Fruit fly (Drosophila melanogaster) Kc167 (cell line): ENCODE measurements around the gene CG4793.

Source experiments
- Myc ChIP-seq: fragments of >200 bp; optimal IDR thresholded peaks from 2 replicates; lab custom pipeline; 2017; ENCODE audit warnings: missing external identifiers
- Sin3A ChIP-seq: fragments of >200 bp; optimal IDR thresholded peaks from 2 replicates; lab custom pipeline; 2018; ENCODE audit warnings: missing external identifiers
- h ChIP-seq: fragments of >200 bp; optimal IDR thresholded peaks from 3 replicates; lab custom pipeline; 2018; ENCODE audit warnings: missing external identifiers
- insv ChIP-seq: fragments of >200 bp; optimal IDR thresholded peaks from 3 replicates; lab custom pipeline; 2018; ENCODE audit warnings: missing external identifiers
- psq ChIP-seq: fragments of >200 bp; optimal IDR thresholded peaks from 2 replicates; lab custom pipeline; 2017; ENCODE audit warnings: missing external identifiers
- ttk ChIP-seq: sonication (Bioruptor generic); optimal IDR thresholded peaks from 2 replicates; lab custom pipeline; 2017; ENCODE audit warnings: missing external identifiers

CG4793 gene

DNA sequence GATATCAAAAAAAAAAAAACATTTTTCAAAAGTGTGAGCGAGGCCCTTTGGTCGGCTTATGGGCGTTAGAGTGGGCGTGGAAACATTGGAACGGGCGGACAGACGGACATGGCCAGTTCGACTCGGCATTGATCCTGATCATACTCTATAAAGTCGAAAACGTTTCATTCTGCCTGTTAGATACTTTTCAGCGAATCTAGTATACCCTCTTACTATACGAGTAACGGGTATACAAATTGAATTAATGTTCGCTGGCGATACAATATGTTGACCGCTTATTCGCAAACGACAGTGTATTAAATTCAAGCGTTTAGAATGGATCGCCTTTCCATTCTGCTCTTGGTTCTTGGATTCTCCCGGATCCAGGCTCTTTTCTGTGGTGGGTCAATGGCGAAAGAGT, at the start of gene CG4793:
TSS of gene CG4793 (plus strand) at position 301 of the 400 bp plus-strand sequence.
- TF ChIP-seq psq (lab: Kevin White, UChicago) (no peak), Sin3A (lab: Kevin White, UChicago) (no peak), h (lab: Kevin White, UChicago) (no peak), insv (lab: Kevin White, UChicago) (no peak), ttk (no peak), Myc (no peak)

DNA sequence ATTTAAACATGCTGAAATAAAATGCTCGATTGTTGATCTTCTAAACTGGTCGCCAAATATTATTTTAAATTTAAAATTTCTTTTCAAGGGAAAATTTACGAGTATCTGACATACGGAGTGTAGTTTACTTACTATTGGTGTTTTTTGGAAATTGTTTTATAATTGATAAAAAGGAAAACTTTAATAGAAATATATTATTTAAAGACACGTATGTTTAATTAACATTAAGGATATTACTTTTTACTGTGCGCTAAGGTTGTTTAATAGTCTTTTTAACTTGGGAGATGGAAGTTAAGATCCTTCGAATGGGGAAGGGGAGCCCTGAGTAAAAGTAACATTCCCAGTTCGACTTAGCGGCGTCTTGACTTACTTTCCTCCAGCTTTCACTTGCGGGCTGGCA, 43.1 kb upstream of the CG4793 start, which contains the start of gene CG7653:
TSS of gene CG7653 (minus strand) at position 101 of the 400 bp plus-strand sequence.
- TF ChIP-seq psq (lab: Kevin White, UChicago) (no peak), Sin3A (lab: Kevin White, UChicago) (no peak), Myc (no peak), ttk (no peak), h (lab: Kevin White, UChicago) (no peak), insv (lab: Kevin White, UChicago) (no peak)

DNA sequence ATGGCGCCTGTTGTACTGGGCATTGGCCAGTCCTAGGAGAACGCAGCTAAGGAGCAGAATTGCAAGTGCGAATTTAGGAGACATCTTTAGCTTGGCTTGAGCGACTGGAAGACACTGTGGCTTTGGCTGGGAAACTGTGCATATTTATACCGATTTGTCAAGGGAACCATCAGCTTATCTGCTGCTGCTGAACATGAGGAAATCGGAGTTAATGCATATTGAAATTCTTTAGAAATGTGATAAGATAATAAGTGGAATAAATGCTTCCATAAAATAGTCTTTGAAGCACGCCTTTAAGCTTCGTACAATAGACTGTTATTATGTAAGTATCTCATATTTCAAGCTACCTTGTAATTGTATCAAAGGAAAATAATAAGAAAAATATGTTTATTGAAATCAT, 40.1 kb upstream of the CG4793 start, which contains the start of gene CG44475:
TSS of gene CG44475 (minus strand) at position 101 of the 400 bp plus-strand sequence.
- TF ChIP-seq Sin3A (lab: Kevin White, UChicago) (no peak), h (lab: Kevin White, UChicago) (no peak), insv (lab: Kevin White, UChicago) (no peak)

DNA sequence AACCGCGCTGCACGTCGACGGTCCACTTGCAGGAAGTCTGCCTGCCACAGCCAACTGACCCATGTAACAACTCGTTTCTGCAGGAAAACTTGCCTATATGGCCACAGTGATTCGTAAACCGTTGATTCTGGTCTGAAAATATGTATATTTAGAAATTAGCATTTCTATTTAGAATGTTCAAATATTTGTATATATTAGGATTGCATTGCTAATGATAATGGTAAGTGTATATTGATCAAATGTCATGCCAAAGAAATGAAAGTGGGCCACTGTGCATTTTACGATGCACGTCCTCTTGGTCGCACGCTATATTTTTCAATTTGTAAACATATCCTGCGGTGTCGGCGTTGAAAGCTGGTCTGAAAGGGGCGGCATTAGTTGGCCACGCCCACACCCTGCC, 37.0 kb upstream of the CG4793 start:
- no peak for TF ChIP-seq h (lab: Kevin White, UChicago)
- no peak for TF ChIP-seq Sin3A (lab: Kevin White, UChicago)
- no peak for TF ChIP-seq insv (lab: Kevin White, UChicago)
- no peak for TF ChIP-seq psq (lab: Kevin White, UChicago)
- TF ChIP-seq Myc: no peak
- no peak for TF ChIP-seq ttk

DNA sequence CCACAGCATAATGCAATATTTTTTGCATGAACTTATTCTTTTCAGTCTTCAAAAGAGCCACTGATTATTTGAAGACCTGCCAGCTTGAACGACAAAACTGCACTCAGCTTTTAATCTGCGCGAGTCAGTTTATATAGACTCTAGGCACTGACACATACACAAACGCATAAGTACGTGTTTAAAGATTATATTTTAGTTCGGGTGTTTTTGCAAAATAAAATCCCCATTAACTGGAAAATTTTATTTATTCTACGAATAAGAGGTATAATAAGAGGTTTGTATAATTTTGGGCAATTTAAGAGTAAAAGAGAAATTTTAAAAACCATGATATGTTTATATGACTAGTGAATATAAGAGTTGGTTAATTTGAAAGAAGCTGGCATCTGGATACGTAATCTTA, 29.5 kb upstream of the CG4793 start, which contains the start of gene Tep1:
TSS of gene Tep1 (minus strand) at position 101 of the 400 bp plus-strand sequence.
- TF ChIP-seq Sin3A (lab: Kevin White, UChicago) (no peak), insv (lab: Kevin White, UChicago) (no peak), Myc (no peak), ttk (no peak), psq (lab: Kevin White, UChicago) (no peak), h (lab: Kevin White, UChicago) (no peak)

DNA sequence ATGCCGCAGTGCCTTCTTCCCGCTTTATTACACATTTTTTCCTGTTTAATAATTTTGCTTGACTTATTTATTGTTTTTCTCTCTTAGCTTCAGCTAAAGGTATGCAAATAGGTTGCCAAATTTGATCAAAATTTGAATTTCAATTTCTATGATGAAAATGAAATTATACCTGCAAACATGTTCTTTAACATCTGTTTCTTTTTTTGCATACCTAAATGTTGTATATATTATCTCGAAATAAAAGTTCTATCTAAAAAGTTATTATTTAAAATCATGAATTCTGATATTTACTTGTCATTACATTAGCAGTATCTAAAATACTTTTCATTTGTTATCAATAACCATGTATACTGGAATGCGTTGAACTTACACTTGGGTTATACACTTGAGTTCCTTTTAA, 28.0 kb upstream of the CG4793 start, which contains the start of gene CG31735:
TSS of gene CG31735 (plus strand) at position 301 of the 400 bp plus-strand sequence.
- TF ChIP-seq psq (lab: Kevin White, UChicago): no peak
- TF ChIP-seq Myc: no peak
- TF ChIP-seq h (lab: Kevin White, UChicago): no peak
- TF ChIP-seq ttk: no peak
- no peak for TF ChIP-seq insv (lab: Kevin White, UChicago)
- TF ChIP-seq Sin3A (lab: Kevin White, UChicago): no peak

DNA sequence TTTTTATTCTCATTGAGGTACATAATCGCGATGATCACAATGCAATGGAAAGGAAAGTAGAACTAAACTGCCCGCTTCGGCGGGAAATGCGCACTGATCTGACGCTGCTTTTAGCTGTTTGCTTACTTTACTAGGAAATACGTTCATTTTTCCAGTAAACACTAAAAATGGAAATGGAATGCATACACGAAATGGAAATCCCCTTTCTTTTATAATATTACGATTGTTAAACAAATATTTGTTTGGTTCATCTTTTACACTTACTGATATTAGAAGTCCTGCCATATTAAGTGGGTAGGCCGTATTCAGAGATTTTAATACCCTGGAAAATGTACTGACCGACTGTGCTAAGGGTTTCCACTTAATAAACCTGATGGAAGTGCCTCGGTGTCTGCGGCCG, 22.8 kb upstream of the CG4793 start, which contains the start of gene CG31823:
TSS of gene CG31823 (minus strand) at position 101 of the 400 bp plus-strand sequence.
- no peak for TF ChIP-seq h (lab: Kevin White, UChicago)
- TF ChIP-seq Sin3A (lab: Kevin White, UChicago): no peak
- no peak for TF ChIP-seq insv (lab: Kevin White, UChicago)
- no peak for TF ChIP-seq ttk
- no peak for TF ChIP-seq psq (lab: Kevin White, UChicago)

DNA sequence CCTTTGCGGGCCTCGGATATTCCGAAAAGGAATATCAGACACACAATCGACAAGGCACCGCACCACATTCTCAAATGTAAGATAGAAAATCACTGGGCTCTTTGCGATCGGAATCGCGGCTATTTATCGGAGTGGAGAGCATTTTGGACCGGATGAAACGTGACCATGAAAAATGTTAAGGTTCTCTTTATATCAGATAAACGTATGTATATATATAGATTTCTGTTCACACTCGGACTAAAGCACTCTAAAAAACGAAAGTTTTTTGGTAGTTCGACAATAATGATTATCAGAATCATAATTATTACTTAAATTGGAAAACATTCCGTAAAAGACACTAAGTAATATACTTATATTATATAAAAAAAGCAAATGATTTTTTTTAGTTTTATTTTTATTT, 20.9 kb upstream of the CG4793 start, which contains the start of gene CG31821:
TSS of gene CG31821 (minus strand) at position 101 of the 400 bp plus-strand sequence.
- TF ChIP-seq Myc: no peak
- TF ChIP-seq ttk: no peak
- TF ChIP-seq h (lab: Kevin White, UChicago): no peak
- no peak for TF ChIP-seq Sin3A (lab: Kevin White, UChicago)
- TF ChIP-seq insv (lab: Kevin White, UChicago): no peak
- no peak for TF ChIP-seq psq (lab: Kevin White, UChicago)

DNA sequence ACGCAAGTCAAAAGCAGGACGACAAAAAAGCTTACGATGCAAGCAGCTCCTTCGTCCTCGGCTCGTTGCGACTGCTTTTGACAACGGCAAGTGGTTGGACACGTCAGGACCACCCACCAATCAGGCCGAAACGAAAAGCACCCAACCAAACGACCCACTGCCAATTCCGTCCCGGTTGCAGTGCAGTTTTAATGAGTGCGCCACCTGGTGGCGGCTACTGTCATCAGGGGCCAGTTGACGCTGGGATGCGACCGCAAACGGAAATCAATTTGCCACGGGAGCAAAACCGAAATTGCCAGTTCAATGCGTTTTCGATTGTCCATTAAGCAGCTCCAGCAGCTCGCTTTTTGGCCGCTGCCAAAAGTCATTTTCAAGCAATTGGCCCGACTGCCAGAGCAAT, 19.5 kb upstream of the CG4793 start:
- TF ChIP-seq h (lab: Kevin White, UChicago): no peak
- TF ChIP-seq ttk: no peak
- TF ChIP-seq psq (lab: Kevin White, UChicago): no peak
- no peak for TF ChIP-seq insv (lab: Kevin White, UChicago)
- no peak for TF ChIP-seq Myc
- no peak for TF ChIP-seq Sin3A (lab: Kevin White, UChicago)

DNA sequence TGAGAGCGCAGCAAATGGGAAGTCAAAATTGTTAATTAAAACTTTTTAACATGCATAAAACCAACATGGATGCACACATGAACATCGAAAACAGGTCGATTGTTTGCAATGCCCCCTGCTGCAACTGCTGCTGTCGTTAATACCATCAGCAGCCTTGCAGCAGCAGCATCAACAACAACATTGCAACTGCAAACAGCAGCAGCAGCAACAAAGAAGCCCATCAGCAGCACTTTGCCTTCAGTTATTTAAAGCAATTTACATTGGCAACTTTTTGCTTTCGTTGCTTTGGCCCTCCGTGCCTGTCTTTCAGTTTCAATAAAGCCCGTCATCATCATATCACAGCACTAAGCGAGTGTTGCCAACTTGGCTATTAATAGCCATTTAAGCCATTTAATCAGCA, 15.8 kb upstream of the CG4793 start:
- TF ChIP-seq Myc (no peak), Sin3A (lab: Kevin White, UChicago) (no peak), insv (lab: Kevin White, UChicago) (no peak), ttk (no peak), psq (lab: Kevin White, UChicago) (no peak), h (lab: Kevin White, UChicago) (no peak)

DNA sequence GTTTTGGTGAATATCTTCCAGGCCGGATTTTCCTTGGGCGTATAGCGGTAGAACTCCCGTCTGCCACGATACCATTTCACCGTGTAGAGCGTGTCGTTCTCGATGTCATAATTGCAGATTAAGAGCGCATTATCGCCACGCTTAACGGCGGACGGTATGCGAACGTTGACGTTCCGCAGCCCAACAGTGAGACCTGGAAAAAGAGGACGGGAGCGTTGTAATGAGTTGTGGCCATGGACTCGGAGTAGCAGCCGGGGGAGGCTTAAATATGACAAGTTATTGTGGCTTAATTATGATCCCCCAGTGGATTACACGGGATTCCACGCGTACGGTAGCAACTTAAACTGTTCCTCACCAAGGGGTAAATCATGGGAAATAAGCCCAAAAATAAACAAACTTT, 15.1 kb upstream of the CG4793 start:
- TF ChIP-seq h (lab: Kevin White, UChicago) (no peak), Myc (no peak), psq (lab: Kevin White, UChicago) (no peak), Sin3A (lab: Kevin White, UChicago) (no peak), insv (lab: Kevin White, UChicago) (no peak), ttk (no peak)

DNA sequence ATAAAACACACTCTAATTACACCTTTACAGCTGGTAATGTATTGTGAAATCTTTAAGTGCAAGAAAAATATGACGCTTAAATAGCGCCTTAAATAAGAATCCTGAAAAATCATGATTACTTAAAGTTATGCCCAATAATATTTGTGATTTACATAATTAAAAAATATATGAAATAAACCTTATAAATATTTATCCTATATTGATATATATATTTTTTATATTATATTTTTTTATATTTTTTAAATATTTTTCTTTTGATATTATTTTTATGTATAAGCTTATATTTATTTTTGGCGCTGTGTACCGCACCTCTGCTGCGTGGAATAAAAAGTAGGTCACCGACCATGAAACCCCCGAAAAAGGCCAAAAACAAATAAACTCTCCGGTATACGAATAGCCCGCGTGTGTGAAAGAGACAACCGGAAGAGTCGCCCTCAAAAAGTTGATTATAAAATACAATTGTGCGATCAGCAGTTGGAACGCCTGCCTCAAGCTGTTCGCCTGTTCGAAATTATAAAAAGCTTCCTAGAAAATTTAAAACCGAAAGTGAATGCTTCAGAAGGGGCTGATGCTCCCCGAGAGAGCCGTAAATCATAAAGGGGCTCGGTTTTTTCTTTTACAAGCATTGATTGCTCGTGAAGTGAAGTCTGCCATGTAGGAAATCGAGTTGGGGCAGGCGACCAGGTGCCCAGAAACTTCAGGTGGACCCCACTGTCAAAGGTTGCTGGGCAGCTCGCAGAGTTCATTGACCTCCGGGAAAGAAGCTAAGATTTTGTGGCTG, 14.5 kb upstream of the CG4793 start:
- TF ChIP-seq Sin3A (lab: Kevin White, UChicago) (no peak), Myc (no peak), h (lab: Kevin White, UChicago) (no peak), ttk (no peak), insv (lab: Kevin White, UChicago) (no peak), psq (lab: Kevin White, UChicago) (no peak)
